Worm (Caenorhabditis elegans): Measurements from ENCODE around the gene cest-32.

DNA sequence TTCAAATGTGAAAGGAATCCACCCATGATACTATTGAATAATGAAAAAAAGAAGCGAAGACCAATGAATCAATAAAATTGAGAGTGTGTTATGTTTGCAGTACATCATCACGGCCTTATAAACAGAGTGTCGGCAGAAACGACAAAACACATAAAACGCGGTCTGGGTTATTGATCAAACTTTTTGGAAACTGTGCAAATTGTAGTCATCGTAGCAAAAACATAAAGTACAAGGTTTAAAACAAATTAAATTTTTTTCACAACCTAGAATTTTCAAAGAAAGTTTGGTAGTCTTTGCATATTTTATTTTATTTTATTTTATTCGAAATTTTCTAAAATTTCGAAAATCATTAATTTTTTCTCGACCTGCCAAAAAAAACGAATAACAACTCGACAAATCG lies 9.3 kb upstream of the cest-32 start, which contains the start of gene cest-35.1:
- TF ChIP-seq nhr-11 (tag; optimal IDR thresholded peaks at IDR 0.05) (no peak), zip-11 (GFP tag; IDR thresholded peaks at IDR 0.05) (no peak), ama-1 (optimal IDR thresholded peaks at IDR 0.05) (no peak), pqm-1 (tag; optimal IDR thresholded peaks at IDR 0.05) (no peak), rbr-2 (tag; optimal IDR thresholded peaks at IDR 0.05) (no peak), lin-13 (GFP tag; optimal IDR thresholded peaks at IDR 0.05) (no peak), mdl-1 (tag; optimal IDR thresholded peaks at IDR 0.05) (no peak), dpl-1 (GFP tag; optimal IDR thresholded peaks at IDR 0.05) (no peak)
